Fruit fly (Drosophila melanogaster) whole organism, adult: ENCODE data around the gene CG18577.

Source experiments
- CG11617 ChIP-seq: fragments of 200-800 bp; sonication (Bioruptor generic); optimal IDR thresholded peaks from 2 replicates; lab custom pipeline; 2017; ENCODE audit warnings: mild to moderate bottlenecking, missing biosample characterization, missing genetic modification reagents, missing genetic modification characterization
- CG12768 ChIP-seq: fragments of 200-800 bp; sonication (Bioruptor generic); optimal IDR thresholded peaks from 2 replicates; lab custom pipeline; 2017; ENCODE audit warnings: missing biosample characterization, missing genetic modification characterization, mild to moderate bottlenecking, moderate library complexity, missing genetic modification reagents
- CG14711 ChIP-seq: fragments of 200-800 bp; sonication (Bioruptor generic); optimal IDR thresholded peaks from 2 replicates; lab custom pipeline; 2018; ENCODE audit warnings: missing biosample characterization, mild to moderate bottlenecking, missing genetic modification characterization, moderate library complexity
- CG1620 ChIP-seq: fragments of 200-800 bp; sonication (Bioruptor generic); optimal IDR thresholded peaks from 2 replicates; lab custom pipeline; 2016; ENCODE audit warnings: missing biosample characterization, missing genetic modification characterization
- CG5204 ChIP-seq: fragments of 200-800 bp; sonication (Bioruptor generic); optimal IDR thresholded peaks from 2 replicates; lab custom pipeline; 2016; ENCODE audit warnings: missing biosample characterization, missing genetic modification characterization
- CG7045 ChIP-seq: fragments of 200-800 bp; sonication (Bioruptor generic); optimal IDR thresholded peaks from 2 replicates; lab custom pipeline; 2017; ENCODE audit warnings: missing biosample characterization, mild to moderate bottlenecking, missing genetic modification characterization
- CG7101 ChIP-seq: fragments of 200-800 bp; sonication (Bioruptor generic); optimal IDR thresholded peaks from 2 replicates; lab custom pipeline; 2018; ENCODE audit warnings: missing biosample characterization, mild to moderate bottlenecking, missing genetic modification characterization, moderate library complexity
- Crg-1 ChIP-seq: fragments of 200-800 bp; sonication (Bioruptor generic); optimal IDR thresholded peaks from 2 replicates; lab custom pipeline; 2016; ENCODE audit warnings: missing biosample characterization, missing genetic modification characterization
- Hr96 ChIP-seq: fragments of 200-800 bp; sonication (Bioruptor generic); optimal IDR thresholded peaks from 2 replicates; lab custom pipeline; 2016; ENCODE audit warnings: missing biosample characterization, missing genetic modification characterization
- Mnt ChIP-seq: fragments of 200-800 bp; sonication (Bioruptor generic); optimal IDR thresholded peaks from 2 replicates; lab custom pipeline; 2016; ENCODE audit warnings: missing biosample characterization, mild to moderate bottlenecking, missing genetic modification characterization
- bab1 ChIP-seq: fragments of 200-800 bp; sonication (Bioruptor generic); optimal IDR thresholded peaks from 3 replicates; lab custom pipeline; 2019; ENCODE audit warnings: missing biosample characterization, mild to moderate bottlenecking, missing genetic modification characterization, moderate library complexity
- cic ChIP-seq: fragments of 200-800 bp; sonication (Bioruptor generic); optimal IDR thresholded peaks from 2 replicates; lab custom pipeline; 2017; ENCODE audit warnings: missing biosample characterization, mild to moderate bottlenecking, missing genetic modification characterization, moderate library complexity
- cnc ChIP-seq, 2 experiments: fragments of >200 bp; optimal IDR thresholded peaks; 2 replicates each; lab custom pipeline; 2017
- kay ChIP-seq: fragments of 200-800 bp; sonication (Bioruptor generic); peaks from one replicate; lab custom pipeline; 2016; ENCODE audit warnings: missing biosample characterization, missing genetic modification characterization, borderline replicate concordance
- ovo ChIP-seq: fragments of 200-800 bp; sonication (Bioruptor generic); optimal IDR thresholded peaks from 2 replicates; lab custom pipeline; 2016; ENCODE audit warnings: missing biosample characterization, missing genetic modification characterization
- pad ChIP-seq: fragments of 200-800 bp; sonication (Bioruptor generic); optimal IDR thresholded peaks from 3 replicates; lab custom pipeline; 2017; ENCODE audit warnings: missing biosample characterization, missing genetic modification characterization, mild to moderate bottlenecking, moderate library complexity, missing genetic modification reagents
- tj ChIP-seq: fragments of 200-800 bp; sonication (Bioruptor generic); optimal IDR thresholded peaks from 3 replicates; lab custom pipeline; 2017; ENCODE audit warnings: missing biosample characterization, mild to moderate bottlenecking, missing genetic modification characterization, moderate library complexity
- toe ChIP-seq: fragments of 200-800 bp; sonication (Bioruptor generic); optimal IDR thresholded peaks from 2 replicates; lab custom pipeline; 2016; ENCODE audit warnings: missing biosample characterization, missing genetic modification characterization

The CG18577 gene

DNA sequence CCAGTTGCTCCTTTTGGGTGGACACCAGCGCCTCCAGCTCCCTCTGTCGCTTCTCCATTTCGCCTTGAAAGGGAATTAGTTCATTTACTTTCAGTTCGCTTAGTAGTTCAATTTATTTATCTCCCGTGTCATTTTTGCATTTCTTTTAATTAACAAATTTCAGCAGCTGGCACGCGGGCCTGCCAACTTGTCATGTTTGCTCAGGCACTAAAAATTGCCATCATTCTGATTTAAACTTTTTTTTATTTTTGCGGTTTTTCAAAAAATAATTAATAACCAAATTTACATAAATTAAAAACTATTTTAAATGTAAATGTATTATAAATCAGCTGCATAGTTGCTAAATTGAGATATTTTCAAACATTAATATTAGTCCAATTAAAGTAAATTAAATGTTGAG is 34.5 kb downstream of the CG18577 start, which contains the start of gene GCC88:
GCC88 (minus strand) TSS at position 209 of the 400 bp plus-strand sequence.
- TF ChIP-seq pad (GFP tag; lab: Kevin White, UChicago) (no peak), bab1 (GFP tag; lab: Kevin White, UChicago) (no peak), cnc (optimal IDR thresholded peaks at IDR 0.05; lab: Kevin White, UChicago) (no peak)

DNA sequence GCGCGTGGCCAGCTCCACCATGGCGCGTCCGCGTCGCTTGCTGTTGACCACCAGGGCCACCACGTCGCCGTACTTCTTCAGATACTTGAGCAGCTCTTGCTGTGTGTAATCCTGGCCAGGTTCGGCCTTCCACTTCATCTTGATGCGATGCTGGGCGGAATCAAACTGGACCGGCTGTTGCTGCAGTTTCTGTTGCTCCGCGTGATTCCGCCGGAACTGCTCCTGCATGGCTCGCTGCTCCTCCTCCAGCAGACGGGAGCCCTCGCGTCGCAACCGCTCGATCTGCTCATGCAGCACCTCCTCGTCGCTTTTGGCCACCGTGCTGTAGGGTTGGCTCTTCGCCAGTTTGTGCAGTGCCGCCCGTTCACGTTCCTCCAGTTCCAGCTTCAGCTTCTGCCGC is 35.1 kb downstream of the CG18577 start:
- TF ChIP-seq CG1620 (GFP tag; lab: Kevin White, UChicago) (no peak), kay (GFP tag; lab: Kevin White, UChicago) (no peak)

DNA sequence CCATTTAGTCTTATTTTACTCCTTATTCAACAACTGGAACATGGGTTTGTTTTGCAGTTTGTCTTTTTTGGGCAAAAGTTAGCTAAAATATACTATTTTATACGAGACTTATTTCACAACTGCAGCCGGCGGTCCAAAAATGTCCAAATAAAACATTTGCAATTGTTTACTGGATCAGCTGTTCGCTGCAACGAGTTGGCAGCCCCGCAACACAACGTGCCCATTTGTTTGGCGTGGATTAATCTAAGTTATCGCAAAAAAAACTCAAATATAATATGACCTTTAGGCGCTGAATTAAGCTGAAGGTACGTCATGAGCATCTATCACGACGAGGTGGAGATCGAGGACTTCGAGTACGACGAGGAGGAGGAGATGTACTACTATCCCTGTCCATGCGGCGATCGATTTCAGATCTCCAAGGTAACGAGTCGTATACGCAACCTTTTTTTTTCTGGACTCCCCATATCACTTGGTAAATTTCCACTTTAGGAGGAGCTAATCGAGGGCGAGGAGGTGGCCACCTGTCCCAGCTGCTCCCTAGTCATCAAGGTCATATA is 35.9 kb downstream of the CG18577 start, which contains the start of the genes CG17187 and Dph3:
CG17187 (minus strand) TSS at position 175 of the 557 bp plus-strand sequence.
Dph3 (plus strand) TSS at position 208 of the 557 bp plus-strand sequence.
- no peak for TF ChIP-seq cnc (optimal IDR thresholded peaks at IDR 0.05; lab: Kevin White, UChicago)
- no peak for TF ChIP-seq Crg-1 (GFP tag; lab: Kevin White, UChicago)
- no peak for TF ChIP-seq CG11617
- TF ChIP-seq kay (GFP tag; lab: Kevin White, UChicago), result no peak
- TF ChIP-seq CG7045 (GFP tag; lab: Kevin White, UChicago), result no peak
- no peak for TF ChIP-seq CG1620 (GFP tag; lab: Kevin White, UChicago)
- TF ChIP-seq Hr96 (GFP tag; lab: Kevin White, UChicago), result no peak
- TF ChIP-seq toe, result no peak
- TF ChIP-seq Mnt (GFP tag; lab: Kevin White, UChicago), result peak; percentile 80
- TF ChIP-seq cic (GFP tag; lab: Kevin White, UChicago), result no peak
- no peak for TF ChIP-seq CG7101 (tag; lab: Kevin White, UChicago)
- no peak for TF ChIP-seq pad (GFP tag; lab: Kevin White, UChicago)
- TF ChIP-seq bab1 (GFP tag; lab: Kevin White, UChicago), result peak; percentile 29

dm6 chr3R:11234918-11235371 is 39.1 kb downstream of the CG18577 start, which contains the start of the genes Arfip and CG17721:
Gene Arfip (minus strand): TSS chr3R:11235013.
Gene CG17721 (plus strand): TSS chr3R:11235140.
- TF ChIP-seq cic (GFP tag; lab: Kevin White, UChicago) (no peak), Mnt (GFP tag; lab: Kevin White, UChicago) (no peak), Hr96 (GFP tag; lab: Kevin White, UChicago) (no peak), Crg-1 (GFP tag; lab: Kevin White, UChicago) (no peak), CG1620 (GFP tag; lab: Kevin White, UChicago) (no peak), kay (GFP tag; lab: Kevin White, UChicago) (no peak), toe (no peak), tj (GFP tag; lab: Kevin White, UChicago) (no peak)

dm6 chr3R:11236041-11236440 is 40.1 kb downstream of the CG18577 start, which contains the start of gene CG31441:
Gene CG31441 (plus strand): TSS chr3R:11236286.
- TF ChIP-seq CG12768 (GFP tag; lab: Kevin White, UChicago), result no peak
- no peak for TF ChIP-seq tj (GFP tag; lab: Kevin White, UChicago)
- peak; percentile 15 for TF ChIP-seq bab1 (GFP tag; lab: Kevin White, UChicago)
- TF ChIP-seq Mnt (GFP tag; lab: Kevin White, UChicago), result peak; percentile 61
- no peak for TF ChIP-seq Crg-1 (GFP tag; lab: Kevin White, UChicago)

DNA sequence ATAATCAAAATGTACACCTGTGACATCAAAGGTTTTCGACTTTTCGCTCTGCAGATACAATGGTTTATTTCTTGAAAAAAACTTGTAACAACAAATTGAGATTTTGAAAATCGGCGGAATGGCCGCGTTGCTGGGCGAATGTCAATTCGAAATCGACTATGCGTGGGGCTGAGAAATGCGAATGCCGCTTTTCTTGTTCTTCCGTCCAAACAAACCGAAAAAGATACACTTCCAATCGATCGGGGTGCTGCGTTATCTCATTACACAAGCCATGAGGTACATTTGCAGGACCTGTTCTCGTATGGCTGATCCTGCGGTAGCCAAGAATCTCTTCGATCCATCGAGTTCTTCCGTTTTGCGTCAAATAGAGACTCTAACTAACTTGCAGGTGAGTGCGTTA is 41.7 kb downstream of the CG18577 start, which contains the start of gene CG31388:
CG31388 (plus strand) TSS at position 218 of the 400 bp plus-strand sequence.
- TF ChIP-seq bab1 (GFP tag; lab: Kevin White, UChicago), result peak; percentile 10
- TF ChIP-seq Mnt (GFP tag; lab: Kevin White, UChicago), result peak; percentile 34
- no peak for TF ChIP-seq Hr96 (GFP tag; lab: Kevin White, UChicago)

dm6 chr3R:11240891-11241290 is 45.0 kb downstream of the CG18577 start, which contains the start of the genes scpr-B and scpr-A:
Gene scpr-B (minus strand): TSS chr3R:11240991.
Gene scpr-A (plus strand): TSS chr3R:11241183.
- TF ChIP-seq CG5204, result no peak
- no peak for TF ChIP-seq kay (GFP tag; lab: Kevin White, UChicago)
- no peak for TF ChIP-seq CG12768 (GFP tag; lab: Kevin White, UChicago)
- no peak for TF ChIP-seq CG11617

dm6 chr3R:11243057-11243740 is 47.3 kb downstream of the CG18577 start:
- peak; percentile 24 for TF ChIP-seq bab1 (GFP tag; lab: Kevin White, UChicago)
- TF ChIP-seq Crg-1 (GFP tag; lab: Kevin White, UChicago), result no peak
- peak; percentile 67 for TF ChIP-seq pad (GFP tag; lab: Kevin White, UChicago)
- TF ChIP-seq ovo (GFP tag; lab: Kevin White, UChicago), result peak; percentile 26
- TF ChIP-seq CG14711, result peak; percentile 37
- no peak for TF ChIP-seq CG1620 (GFP tag; lab: Kevin White, UChicago)
- TF ChIP-seq cic (GFP tag; lab: Kevin White, UChicago), result peak; percentile 20
- peak; percentile 5 for TF ChIP-seq Mnt (GFP tag; lab: Kevin White, UChicago)
- TF ChIP-seq CG7101 (tag; lab: Kevin White, UChicago), result peak; percentile 36
